Worm (Caenorhabditis elegans): ENCODE data around the gene ZK688.10.

The ZK688.10 gene

DNA sequence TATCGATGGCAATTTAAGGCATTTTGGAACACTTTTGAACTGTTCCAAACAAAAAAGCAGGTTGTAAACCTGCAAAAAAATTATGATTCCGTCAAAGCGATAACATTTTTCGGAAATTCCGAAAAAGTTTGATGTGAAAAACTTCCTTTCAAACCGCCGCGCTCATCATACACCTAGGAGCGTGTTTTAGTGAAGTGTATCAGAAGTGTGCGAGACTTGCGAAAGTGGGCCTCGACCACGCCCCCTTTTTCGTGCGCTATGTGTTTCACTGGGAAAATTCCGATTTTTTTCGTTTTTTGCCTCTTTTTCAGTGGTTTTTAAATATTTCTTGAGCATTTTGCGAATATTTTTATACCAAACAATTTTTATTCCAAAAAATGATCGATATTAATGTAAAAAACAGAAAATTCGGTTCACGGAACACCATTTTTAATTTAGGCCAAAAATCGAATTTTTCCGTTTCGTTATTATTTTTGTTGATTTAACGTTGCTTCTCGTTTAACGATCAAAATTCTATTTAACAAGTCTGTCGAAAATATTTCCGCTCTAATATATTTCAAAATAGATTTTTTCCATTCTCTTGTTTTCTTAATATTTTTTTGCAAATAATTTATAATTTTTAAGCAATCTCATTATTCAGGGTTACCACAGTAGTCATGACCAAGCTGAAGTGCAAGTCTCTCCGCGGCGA is 42.2 kb downstream of the ZK688.10 start, which contains the start of gene rpl-35 (continued):
- TF ChIP-seq pqm-1 (tag; optimal IDR thresholded peaks at IDR 0.05) = peak; percentile 71
- peak; percentile 100 for TF ChIP-seq nhr-77 (tag; optimal IDR thresholded peaks at IDR 0.05)
- peak; percentile 100 for TF ChIP-seq ztf-4 (tag; optimal IDR thresholded peaks at IDR 0.05)
- peak; percentile 85 for TF ChIP-seq nhr-76 (tag; optimal IDR thresholded peaks at IDR 0.05)
- TF ChIP-seq sox-4 (tag; optimal IDR thresholded peaks at IDR 0.05) = peak; percentile 98
- peak; percentile 79 for TF ChIP-seq ceh-90 (tag; optimal IDR thresholded peaks at IDR 0.05)
- peak in 1 of 2 experiments; percentile 99 for TF ChIP-seq ztf-11 (tag; optimal IDR thresholded peaks at IDR 0.05)
- TF ChIP-seq elt-2 (tag; optimal IDR thresholded peaks at IDR 0.05) = peak; percentile 98

DNA sequence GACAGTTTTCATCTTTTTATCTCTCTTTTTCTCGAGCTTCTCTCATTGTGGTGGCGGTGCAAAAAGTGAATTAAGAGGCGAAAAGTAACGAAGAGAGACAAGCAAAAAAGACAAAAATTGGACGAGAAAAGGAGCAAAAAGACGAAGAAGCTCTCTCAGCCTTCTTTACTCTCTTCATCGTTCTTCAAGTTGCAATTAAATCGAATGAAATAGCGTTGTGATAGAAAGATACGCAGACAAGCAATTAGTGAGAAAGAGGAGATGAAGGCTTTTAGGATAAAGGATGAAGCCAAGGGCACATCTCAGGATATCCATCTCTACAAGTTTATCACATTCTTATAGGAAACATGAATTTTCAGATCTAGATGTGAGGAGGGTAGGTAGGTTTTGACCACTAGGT is 48.7 kb downstream of the ZK688.10 start:
- TF ChIP-seq unc-130 (tag; optimal IDR thresholded peaks at IDR 0.05) (no peak), vab-15 (tag; optimal IDR thresholded peaks at IDR 0.05) (no peak), lin-14 (GFP tag; optimal IDR thresholded peaks at IDR 0.05) (peak; percentile 74), ets-5 (GFP tag; IDR thresholded peaks at IDR 0.05) (no peak), lsy-2 (tag; optimal IDR thresholded peaks at IDR 0.05) (peak; percentile 2 to 38), nhr-71 (tag; optimal IDR thresholded peaks at IDR 0.05) (peak; percentile 23), efl-1 (optimal IDR thresholded peaks at IDR 0.05) (peak in 1 of 2 experiments; percentile 24), efl-1 (GFP tag; optimal IDR thresholded peaks at IDR 0.05 in 1 of 2) (peak in 1 of 2 experiments; percentile 75), nhr-84 (tag; optimal IDR thresholded peaks at IDR 0.05) (no peak), rnt-1 (tag; optimal IDR thresholded peaks at IDR 0.05) (peak; percentile 41), C04F5.9 (tag; optimal IDR thresholded peaks at IDR 0.05) (no peak), blmp-1 (tag; optimal IDR thresholded peaks at IDR 0.05) (no peak)

All from whole organism, L1 larva.